Fruit fly (Drosophila melanogaster) whole organism, embryonic: Measurements from ENCODE around the gene CG34337.

Experiments
- CG4707 ChIP-seq: fragments of 200-800 bp; sonication (Bioruptor generic); optimal IDR thresholded peaks from 2 replicates; lab custom pipeline; 2018; ENCODE audit warnings: missing biosample characterization, mild to moderate bottlenecking, missing genetic modification characterization, moderate library complexity
- HLHmδ ChIP-seq: fragments of 200-800 bp; sonication (Bioruptor generic); optimal IDR thresholded peaks from 2 replicates; lab custom pipeline; 2018; ENCODE audit warnings: missing biosample characterization, mild to moderate bottlenecking, missing genetic modification characterization, moderate library complexity
- Taf1 ChIP-seq: fragments of 200-800 bp; sonication (Bioruptor generic); IDR thresholded peaks from 2 replicates; pipeline ENCODE4 v1.3.6; 2022; ENCODE audit warnings: missing biosample characterization, missing genetic modification characterization
- Xrp1 ChIP-seq: fragments of 200-800 bp; sonication (Bioruptor generic); IDR thresholded peaks from 2 replicates; pipeline ENCODE4 v1.3.6; 2022; ENCODE audit warnings: missing biosample characterization, missing genetic modification characterization
- bsh ChIP-seq, 2 experiments: fragments of 200-800 bp; sonication (Bioruptor generic); optimal IDR thresholded peaks; 2 replicates each; lab custom pipeline; 2017 to 2018; ENCODE audit warnings: mild to moderate bottlenecking in 2 of 2, missing biosample characterization in 2 of 2, missing genetic modification characterization in 2 of 2, moderate library complexity in 1 of 2
- cas ChIP-seq: fragments of 200-800 bp; sonication (Bioruptor generic); IDR thresholded peaks from 2 replicates; pipeline ENCODE4 v1.3.6; 2022; ENCODE audit warnings: missing biosample characterization, missing genetic modification characterization
- jumu ChIP-seq: fragments of 200-800 bp; sonication (Bioruptor generic); optimal IDR thresholded peaks from 3 replicates; lab custom pipeline; 2016; ENCODE audit warnings: missing biosample characterization, missing genetic modification characterization
- pan ChIP-seq, 4 experiments: fragments of >200 bp in 3 of 4; fragments of 200-800 bp in 1 of 4; sonication (Bioruptor generic) in 1 of 4; optimal IDR thresholded peaks in 3 of 4; IDR thresholded peaks in 1 of 4; 2 replicates each; pipeline versions ENCODE4 v1.3.6 to Lab custom; 2017 to 2022; ENCODE audit warnings: missing biosample characterization in 2 of 4, missing genetic modification characterization in 2 of 4, mixed read lengths in 1 of 4

- TF ChIP-seq pan (optimal IDR thresholded peaks at IDR 0.05; lab: Kevin White, UChicago) (no peak), pan (GFP tag; optimal IDR thresholded peaks at IDR 0.05 in 1 of 2, IDR thresholded peaks at IDR 0.05 in 1 of 2) (no peak), Xrp1 (GFP tag; lab: Robert Waterston, UW) (no peak), CG4707 (GFP tag; lab: Kevin White, UChicago) (no peak), HLHmδ (GFP tag; lab: Kevin White, UChicago) (no peak), cas (GFP tag; lab: Robert Waterston, UW) (no peak), bsh (GFP tag; optimal IDR thresholded peaks at IDR 0.05; lab: Kevin White, UChicago) (no peak), Taf1 (no peak), jumu (GFP tag; lab: Kevin White, UChicago) (no peak)
Measured at dm6 chrX:7372475-7372874, 44.6 kb upstream of the CG34337 start.
